Fruit fly (Drosophila melanogaster) Kc167 (cell line): ENCODE measurements around the gene CG17784.

Experiments used
- Myc ChIP-seq: fragments of >200 bp; optimal IDR thresholded peaks from 2 replicates; lab custom pipeline; 2017; ENCODE audit warnings: missing external identifiers
- Sin3A ChIP-seq: fragments of >200 bp; optimal IDR thresholded peaks from 2 replicates; lab custom pipeline; 2018; ENCODE audit warnings: missing external identifiers
- h ChIP-seq: fragments of >200 bp; optimal IDR thresholded peaks from 3 replicates; lab custom pipeline; 2018; ENCODE audit warnings: missing external identifiers
- insv ChIP-seq: fragments of >200 bp; optimal IDR thresholded peaks from 3 replicates; lab custom pipeline; 2018; ENCODE audit warnings: missing external identifiers
- psq ChIP-seq: fragments of >200 bp; optimal IDR thresholded peaks from 2 replicates; lab custom pipeline; 2017; ENCODE audit warnings: missing external identifiers
- ttk ChIP-seq: sonication (Bioruptor generic); optimal IDR thresholded peaks from 2 replicates; lab custom pipeline; 2017; ENCODE audit warnings: missing external identifiers

Gene CG17784

DNA sequence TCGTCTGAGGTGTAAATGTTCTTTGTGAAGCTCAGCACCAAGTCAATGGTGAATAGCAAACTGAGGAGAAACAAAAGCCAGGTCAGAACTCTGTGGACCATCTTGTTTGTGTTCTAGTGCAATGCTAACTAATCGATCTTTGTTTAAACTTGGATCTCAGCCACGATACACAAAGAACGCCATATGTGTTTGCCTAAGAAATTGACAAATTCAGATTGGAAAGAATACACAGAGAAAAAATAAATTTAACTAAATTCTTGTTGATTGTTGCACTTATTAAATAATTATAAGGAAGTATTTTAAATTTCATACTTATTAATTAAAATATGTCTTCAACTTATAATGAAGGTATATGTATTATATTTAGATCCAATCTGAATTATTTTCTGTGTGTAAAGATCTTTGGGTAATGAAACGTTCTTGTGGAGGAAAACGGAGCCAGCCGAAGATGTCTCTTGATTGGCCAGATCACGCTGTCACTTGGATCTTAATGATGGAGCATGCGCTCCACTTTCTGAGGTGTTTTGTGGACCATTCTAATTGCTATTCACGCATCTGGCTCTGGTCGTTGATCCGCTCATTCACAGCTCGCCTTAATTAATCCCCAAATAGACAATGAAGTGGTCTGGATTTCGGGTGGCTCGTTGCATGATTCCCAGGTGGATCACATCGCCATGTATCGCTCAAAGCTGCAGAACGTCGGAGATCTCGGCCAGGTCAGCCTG lies at the start of gene CG17784, which contains the start of gene CG13613:
TSS of gene CG17784 (minus strand) at position 101 of the 725 bp plus-strand sequence.
TSS of gene CG13613 (plus strand) at position 675 of the 725 bp plus-strand sequence.
- TF ChIP-seq Sin3A (no peak), h (no peak), insv (lab: Kevin White, UChicago) (no peak), ttk (lab: Kevin White, UChicago) (no peak)

DNA sequence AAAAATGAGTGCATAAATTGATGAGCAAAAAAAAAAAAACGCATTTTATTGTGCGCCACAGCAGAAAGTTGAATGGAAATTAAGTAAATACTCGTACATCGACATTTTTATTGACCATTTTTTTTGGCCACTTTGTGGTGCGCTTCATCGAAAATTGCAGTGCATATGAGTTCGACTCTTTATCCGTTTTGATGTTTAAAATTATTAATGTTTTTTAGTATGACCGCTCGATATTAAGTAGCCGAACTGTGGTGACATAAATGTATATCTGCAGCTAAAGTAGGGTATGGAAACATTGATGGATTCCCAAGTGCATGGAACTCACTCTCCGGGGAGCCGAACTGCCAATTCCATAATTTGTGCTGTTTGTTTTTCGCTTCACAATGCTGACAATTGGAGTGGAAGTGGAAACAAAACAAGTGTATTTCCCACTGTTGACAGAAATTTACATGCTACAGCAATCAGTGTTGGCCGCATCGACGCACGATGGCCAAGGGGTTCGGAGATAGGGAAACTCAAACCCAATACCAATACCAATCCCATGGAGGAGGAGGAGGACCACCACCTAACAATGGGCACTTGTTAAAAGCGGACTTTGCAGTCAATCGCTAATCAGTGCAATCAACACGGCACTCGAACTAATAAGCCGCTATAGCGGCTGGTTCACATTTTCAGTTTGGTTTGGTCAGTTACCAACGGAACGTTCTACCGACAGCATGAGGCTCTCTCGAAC lies 27.6 kb upstream of the CG17784 start, which contains the start of gene CG13616:
TSS of gene CG13616 (plus strand) at position 683 of the 733 bp plus-strand sequence.
- no peak for TF ChIP-seq psq
- TF ChIP-seq insv (lab: Kevin White, UChicago) = no peak
- no peak for TF ChIP-seq Sin3A
- TF ChIP-seq h = no peak
- TF ChIP-seq Myc (lab: Kevin White, UChicago) = no peak
- TF ChIP-seq ttk (lab: Kevin White, UChicago) = no peak

DNA sequence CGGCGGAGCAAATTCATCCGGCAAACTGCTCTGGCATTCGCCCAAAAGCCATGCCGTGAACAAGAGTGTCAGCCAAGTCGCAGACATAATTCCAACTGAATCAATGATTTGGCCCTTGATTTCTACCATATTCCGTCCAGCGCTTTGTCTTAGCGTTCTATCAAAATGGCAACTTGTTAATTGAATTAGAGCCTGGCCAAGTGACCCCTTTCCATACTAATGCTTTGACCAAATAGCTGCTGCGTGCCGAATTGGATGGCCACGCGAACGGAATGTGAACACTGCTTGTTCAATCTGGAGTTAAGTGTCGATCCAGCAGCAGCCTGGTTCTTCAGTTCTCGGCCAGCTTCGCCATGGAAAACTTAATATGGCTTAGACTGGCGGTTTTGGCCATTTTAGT lies 25.5 kb upstream of the CG17784 start, which contains the start of the genes CG5768 and CG13615:
TSS of gene CG5768 (minus strand) at position 101 of the 400 bp plus-strand sequence.
TSS of gene CG13615 (plus strand) at position 280 of the 400 bp plus-strand sequence.
- TF ChIP-seq Sin3A (no peak), Myc (lab: Kevin White, UChicago) (no peak), ttk (lab: Kevin White, UChicago) (no peak), insv (lab: Kevin White, UChicago) (no peak), h (no peak), psq (no peak)

DNA sequence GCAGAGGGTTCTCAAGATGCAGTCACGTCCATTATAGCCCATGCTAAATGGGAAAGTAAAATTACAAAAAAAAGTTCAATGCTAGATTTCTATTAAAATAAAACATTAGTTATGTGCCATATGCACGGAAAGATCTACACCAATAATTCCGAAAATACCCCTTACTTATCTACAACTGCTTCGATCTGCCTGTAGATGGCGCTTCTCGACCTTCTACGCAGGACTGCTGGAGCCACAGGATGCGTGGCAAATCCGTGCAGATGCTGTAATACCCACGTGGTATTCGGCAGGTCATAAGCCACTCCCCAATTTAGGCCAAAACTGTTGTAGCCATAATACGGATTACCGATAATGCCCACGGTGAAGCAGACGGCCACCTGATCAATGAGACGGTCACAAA lies 21.7 kb upstream of the CG17784 start:
- TF ChIP-seq psq (no peak), Myc (lab: Kevin White, UChicago) (no peak), insv (lab: Kevin White, UChicago) (no peak), h (no peak), Sin3A (no peak), ttk (lab: Kevin White, UChicago) (no peak)

DNA sequence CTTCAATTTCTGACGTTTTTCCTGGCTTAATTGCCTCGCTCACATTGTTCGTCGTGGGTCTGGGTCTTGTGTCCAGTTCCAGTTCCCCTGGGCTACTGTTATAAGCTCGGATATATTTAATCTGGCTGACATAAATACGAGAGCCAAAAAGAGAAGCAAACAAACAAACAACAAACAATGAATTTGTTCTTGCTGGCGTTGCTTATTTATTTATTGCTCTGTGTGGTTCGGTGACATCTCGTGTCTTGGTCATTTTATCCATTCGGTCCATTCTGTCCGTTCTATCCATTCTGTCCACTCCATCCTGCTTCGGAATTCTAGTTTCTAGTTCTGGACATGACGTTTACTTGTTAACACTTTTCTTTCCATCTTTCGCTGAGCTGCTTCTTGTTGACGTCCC lies 20.2 kb upstream of the CG17784 start, which contains the start of gene CG17780:
TSS of gene CG17780 (minus strand) at position 101 of the 400 bp plus-strand sequence.
- TF ChIP-seq psq (no peak), h (no peak), Sin3A (no peak), insv (lab: Kevin White, UChicago) (no peak), Myc (lab: Kevin White, UChicago) (no peak), ttk (lab: Kevin White, UChicago) (no peak)

DNA sequence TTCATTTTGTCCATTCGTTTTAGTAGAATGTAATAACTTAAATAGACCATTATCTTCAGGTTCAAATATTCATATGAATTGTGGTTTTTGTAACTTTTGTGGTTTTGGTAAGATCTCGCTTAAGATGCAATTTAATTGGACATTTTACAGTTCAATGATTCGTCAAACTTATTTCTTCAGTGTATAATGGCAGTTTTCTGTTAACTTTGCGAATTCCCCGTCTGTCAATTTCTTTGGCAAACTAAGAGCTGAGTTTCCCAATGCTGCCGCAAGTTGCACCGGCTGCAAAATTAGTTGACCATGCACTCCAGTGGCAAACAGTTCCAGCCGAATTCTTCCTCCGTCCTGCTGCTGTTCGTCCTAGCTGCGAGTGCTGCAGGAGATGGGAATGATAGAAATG lies 11.8 kb upstream of the CG17784 start, which contains the start of gene CG33342:
TSS of gene CG33342 (plus strand) at position 301 of the 400 bp plus-strand sequence.
- no peak for TF ChIP-seq Myc (lab: Kevin White, UChicago)
- TF ChIP-seq insv (lab: Kevin White, UChicago) = no peak
- TF ChIP-seq ttk (lab: Kevin White, UChicago) = no peak
- no peak for TF ChIP-seq h
- no peak for TF ChIP-seq Sin3A
- TF ChIP-seq psq = no peak

DNA sequence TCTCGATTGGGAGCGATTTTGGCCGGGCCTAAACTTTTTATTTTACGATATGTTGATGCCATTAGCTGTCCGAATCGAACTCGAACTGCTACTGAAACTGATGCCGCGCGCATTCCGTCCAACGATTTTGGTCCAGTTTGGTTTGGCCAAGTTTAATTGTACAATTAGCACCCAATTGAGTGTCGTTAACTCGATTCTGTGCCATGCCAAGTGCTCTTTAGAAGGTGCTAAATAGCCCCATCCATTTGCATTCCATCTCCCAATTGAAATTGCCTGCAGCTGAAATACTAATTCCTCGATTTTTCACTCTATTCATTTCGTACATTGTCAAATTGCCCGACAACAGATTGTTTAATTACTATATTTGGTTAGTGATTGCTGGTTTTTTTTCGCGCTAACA lies 10.8 kb upstream of the CG17784 start, which contains the start of gene CG17781:
TSS of gene CG17781 (minus strand) at position 101 of the 400 bp plus-strand sequence.
- no peak for TF ChIP-seq insv (lab: Kevin White, UChicago)
- no peak for TF ChIP-seq h
- no peak for TF ChIP-seq Sin3A
- no peak for TF ChIP-seq psq
- TF ChIP-seq Myc (lab: Kevin White, UChicago) = no peak
- no peak for TF ChIP-seq ttk (lab: Kevin White, UChicago)

DNA sequence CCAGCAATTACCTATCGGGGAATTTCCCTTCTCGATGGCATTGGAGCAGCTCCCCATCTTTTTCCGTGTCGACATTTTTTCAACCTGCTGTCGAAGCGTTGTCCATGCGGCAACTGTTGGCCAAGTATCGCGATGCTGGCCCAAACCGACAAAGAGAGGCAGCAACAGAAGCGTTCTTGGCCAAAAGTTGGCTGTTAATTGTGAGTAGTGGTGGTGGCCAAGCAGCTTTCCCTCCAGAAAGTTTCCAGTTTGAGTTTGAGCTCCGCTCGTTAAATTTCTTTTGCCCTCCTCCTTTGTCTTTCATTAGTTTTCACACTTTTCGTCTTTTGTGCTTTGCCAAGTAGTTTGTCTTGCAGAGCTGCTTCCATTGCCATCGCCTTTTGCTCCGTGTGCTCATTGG lies 7.9 kb upstream of the CG17784 start, which contains the start of gene CG17782:
TSS of gene CG17782 (minus strand) at position 101 of the 400 bp plus-strand sequence.
- TF ChIP-seq Myc (lab: Kevin White, UChicago) (no peak), psq (no peak), insv (lab: Kevin White, UChicago) (no peak), Sin3A (no peak), h (no peak), ttk (lab: Kevin White, UChicago) (no peak)

DNA sequence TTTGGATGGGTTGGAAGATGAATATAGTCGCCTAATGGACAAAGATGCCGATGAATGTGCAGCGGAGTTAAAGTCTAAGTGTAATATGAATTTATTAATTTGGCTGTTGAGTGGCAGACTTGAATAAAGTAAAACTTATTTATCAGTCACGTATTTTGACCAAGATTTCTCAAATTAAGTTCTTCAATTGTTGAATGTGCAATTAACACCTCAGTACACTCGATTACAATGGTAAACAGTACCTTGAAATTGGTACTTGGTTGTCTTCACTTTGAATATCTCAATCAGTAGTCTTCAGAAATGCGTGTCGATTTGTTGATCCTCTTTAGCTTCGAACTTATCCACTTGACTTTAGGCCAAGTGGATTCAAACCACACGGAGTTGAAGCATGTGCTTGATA lies 4.5 kb upstream of the CG17784 start, which contains the start of gene CG13614:
TSS of gene CG13614 (plus strand) at position 301 of the 400 bp plus-strand sequence.
- TF ChIP-seq h = no peak

DNA sequence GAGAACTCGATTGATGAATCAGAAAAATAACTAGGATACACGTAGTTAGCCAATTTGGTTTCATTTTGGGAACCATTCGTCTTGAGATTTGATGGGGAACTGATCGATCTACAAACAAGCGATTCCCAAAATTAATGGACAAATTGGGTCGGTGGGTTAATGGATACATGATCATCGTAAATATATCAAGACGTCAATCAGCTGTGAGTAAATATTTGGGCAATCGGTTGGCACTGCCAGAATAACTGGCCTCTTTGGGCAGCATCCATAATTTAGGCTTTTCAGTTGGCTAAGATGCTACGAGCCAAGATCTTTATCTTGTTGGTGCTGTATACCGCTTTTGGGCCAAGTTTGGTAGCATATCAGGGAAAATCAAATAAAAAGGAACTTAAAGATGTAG lies 3.3 kb upstream of the CG17784 start, which contains the start of the genes CG42812 and CG33341:
TSS of gene CG42812 (minus strand) at position 101 of the 400 bp plus-strand sequence.
TSS of gene CG33341 (plus strand) at position 295 of the 400 bp plus-strand sequence.
- no peak for TF ChIP-seq Myc (lab: Kevin White, UChicago)
- no peak for TF ChIP-seq h
- TF ChIP-seq ttk (lab: Kevin White, UChicago) = no peak
- TF ChIP-seq psq = no peak

DNA sequence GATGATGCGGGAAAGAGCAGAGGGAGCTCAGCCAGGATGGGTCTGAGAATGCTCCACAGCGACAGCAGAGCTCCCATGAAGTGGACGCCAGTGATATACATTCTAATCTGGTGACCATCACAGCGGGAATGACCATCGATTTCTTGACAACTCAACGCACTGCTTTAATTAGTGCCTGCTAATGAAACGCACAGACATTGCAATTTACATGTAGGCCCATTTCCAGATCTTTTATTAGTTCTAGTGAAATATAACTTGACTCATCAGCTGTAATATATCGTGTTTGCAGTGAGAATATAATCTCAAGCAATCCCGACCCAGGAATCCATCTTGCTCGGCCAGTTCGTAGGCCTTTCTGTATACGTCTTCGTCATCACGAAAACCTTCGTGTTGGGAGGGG lies 2.3 kb upstream of the CG17784 start, which contains the start of gene CG42811:
TSS of gene CG42811 (minus strand) at position 101 of the 400 bp plus-strand sequence.
- no peak for TF ChIP-seq psq
- TF ChIP-seq Sin3A = no peak
- no peak for TF ChIP-seq h
- no peak for TF ChIP-seq Myc (lab: Kevin White, UChicago)
- no peak for TF ChIP-seq ttk (lab: Kevin White, UChicago)

DNA sequence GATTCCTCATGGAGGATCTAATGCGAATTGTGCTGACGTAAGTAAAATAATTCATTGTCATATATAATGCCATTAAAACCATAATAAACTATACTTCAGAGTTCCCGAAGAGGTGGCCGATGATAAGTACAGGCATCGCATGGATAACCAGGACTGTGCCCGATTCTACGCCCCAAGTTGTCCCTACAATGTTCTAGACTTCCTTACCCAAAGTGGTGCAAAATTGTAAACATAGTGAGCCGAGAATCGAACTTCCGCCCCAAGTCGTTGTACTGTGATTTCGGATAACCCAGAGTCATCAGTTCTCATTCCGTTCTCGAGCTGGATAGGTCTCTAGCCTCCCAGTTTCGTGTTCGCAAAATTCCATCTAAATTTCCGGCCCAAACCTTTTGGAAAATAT lies 1.9 kb downstream of the CG17784 start, which contains the start of gene CG33340:
TSS of gene CG33340 (plus strand) at position 301 of the 400 bp plus-strand sequence.
- no peak for TF ChIP-seq Sin3A
- no peak for TF ChIP-seq insv (lab: Kevin White, UChicago)
- no peak for TF ChIP-seq Myc (lab: Kevin White, UChicago)
- no peak for TF ChIP-seq psq
- no peak for TF ChIP-seq h
- TF ChIP-seq ttk (lab: Kevin White, UChicago) = no peak
